Fruit fly (Drosophila melanogaster) whole organism, prepupa: ENCODE data around the gene barc.
A peak's percentile ranks its signal among the peaks of the same experiment; 100 is the strongest.

Experiments
- OdsH ChIP-seq: fragments of 200-800 bp; sonication (Bioruptor generic); optimal IDR thresholded peaks from 3 replicates; lab custom pipeline; 2016; ENCODE audit warnings: missing biosample characterization, missing genetic modification characterization
- cyc ChIP-seq: fragments of 200-800 bp; sonication (Bioruptor generic); optimal IDR thresholded peaks from 3 replicates; lab custom pipeline; 2016; ENCODE audit warnings: missing biosample characterization, missing genetic modification characterization

- TF ChIP-seq cyc (GFP tag; lab: Kevin White, UChicago) (no peak), OdsH (GFP tag; lab: Kevin White, UChicago) (peak; percentile 35)
Observed at dm6 chr3L:21453623-21454022, 20.7 kb upstream of the barc start.
